Fruit fly (Drosophila melanogaster) whole organism, embryonic: ENCODE results near the gene kat80.

Experiments
- BEAF-32 ChIP-seq: fragments of 200-800 bp; sonication (Bioruptor generic); optimal IDR thresholded peaks from 3 replicates; lab custom pipeline; 2017; ENCODE audit warnings: missing biosample characterization, missing genetic modification characterization, mild to moderate bottlenecking, moderate library complexity, missing genetic modification reagents
- Bteb2 ChIP-seq: fragments of 200-800 bp; sonication (Bioruptor generic); optimal IDR thresholded peaks from 2 replicates; lab custom pipeline; 2016; ENCODE audit warnings: missing biosample characterization, missing genetic modification characterization
- CG10147 ChIP-seq: fragments of 200-800 bp; sonication (Bioruptor generic); optimal IDR thresholded peaks from 2 replicates; lab custom pipeline; 2019; ENCODE audit warnings: missing biosample characterization, mild to moderate bottlenecking, missing genetic modification characterization, moderate library complexity
- CG10321 ChIP-seq: fragments of 200-800 bp; sonication (Bioruptor generic); IDR thresholded peaks from 2 replicates; pipeline ENCODE4 v1.3.6; 2022; ENCODE audit warnings: missing biosample characterization, missing genetic modification characterization
- CG10462 ChIP-seq: fragments of 200-800 bp; sonication (Bioruptor generic); optimal IDR thresholded peaks from 2 replicates; lab custom pipeline; 2016; ENCODE audit warnings: missing biosample characterization, missing genetic modification characterization
- CG1233 ChIP-seq: fragments of 200-800 bp; sonication (Bioruptor generic); optimal IDR thresholded peaks from 4 replicates; lab custom pipeline; 2018; ENCODE audit warnings: missing biosample characterization, mild to moderate bottlenecking, missing genetic modification characterization
- CG13296 ChIP-seq: fragments of 200-800 bp; sonication (Bioruptor generic); optimal IDR thresholded peaks from 3 replicates; lab custom pipeline; 2018; ENCODE audit warnings: missing biosample characterization, mild to moderate bottlenecking, missing genetic modification characterization
- CG14050 ChIP-seq: fragments of 200-800 bp; sonication (Bioruptor generic); IDR thresholded peaks from 3 replicates; pipeline ENCODE4 v1.3.6; 2022; ENCODE audit warnings: missing biosample characterization, missing genetic modification characterization
- CG16813 ChIP-seq: fragments of 200-800 bp; sonication (Bioruptor generic); IDR thresholded peaks from 3 replicates; pipeline ENCODE4 v1.3.6; 2022; ENCODE audit warnings: missing biosample characterization, missing genetic modification characterization; ENCODE audit not compliant: partially characterized antibody
- CG18011 ChIP-seq: fragments of 200-800 bp; sonication (Bioruptor generic); optimal IDR thresholded peaks from 2 replicates; lab custom pipeline; 2017; ENCODE audit warnings: missing biosample characterization, missing genetic modification characterization, mild to moderate bottlenecking, moderate library complexity, missing genotype
- CG2712 ChIP-seq: fragments of 200-800 bp; optimal IDR thresholded peaks from 3 replicates; lab custom pipeline; 2019; ENCODE audit warnings: missing biosample characterization, mild to moderate bottlenecking, missing genetic modification characterization, moderate library complexity
- CG3726 ChIP-seq: fragments of 200-800 bp; sonication (Bioruptor generic); IDR thresholded peaks from 3 replicates; pipeline ENCODE4, ENCODE4 v1.3.6; 2022; ENCODE audit warnings: missing biosample characterization, missing genetic modification characterization
- CG4730 ChIP-seq: fragments of 200-800 bp; sonication (Bioruptor generic); IDR thresholded peaks from 2 replicates; pipeline ENCODE4 v1.3.6; 2022; ENCODE audit warnings: missing biosample characterization, missing genetic modification characterization
- CG4820 ChIP-seq: fragments of 200-800 bp; sonication (Bioruptor generic); optimal IDR thresholded peaks from 3 replicates; lab custom pipeline; 2016; ENCODE audit warnings: missing biosample characterization, missing genetic modification characterization
- CG7786 ChIP-seq: fragments of 200-800 bp; sonication (Bioruptor generic); optimal IDR thresholded peaks from 2 replicates; lab custom pipeline; 2016; ENCODE audit warnings: missing biosample characterization, missing genetic modification characterization
- CG7839 ChIP-seq: fragments of 200-800 bp; sonication (Bioruptor generic); optimal IDR thresholded peaks from 3 replicates; lab custom pipeline; 2018; ENCODE audit warnings: missing biosample characterization, mild to moderate bottlenecking, missing genetic modification characterization, moderate library complexity
- CG8281 ChIP-seq: fragments of 200-800 bp; sonication (Bioruptor generic); optimal IDR thresholded peaks from 2 replicates; lab custom pipeline; 2018; ENCODE audit warnings: missing biosample characterization, mild to moderate bottlenecking, missing genetic modification characterization, moderate library complexity
- CG9437 ChIP-seq: fragments of 200-800 bp; sonication (Bioruptor generic); optimal IDR thresholded peaks from 2 replicates; lab custom pipeline; 2018; ENCODE audit warnings: missing biosample characterization, mild to moderate bottlenecking, missing genetic modification characterization
- Dip3 ChIP-seq: fragments of 200-800 bp; sonication (Bioruptor generic); optimal IDR thresholded peaks from 3 replicates; lab custom pipeline; 2016; ENCODE audit warnings: missing biosample characterization, missing genetic modification characterization
- Dll ChIP-seq: fragments of 200-800 bp; sonication (Bioruptor generic); IDR thresholded peaks from 4 replicates; pipeline ENCODE4 v1.3.6; 2022; ENCODE audit warnings: missing biosample characterization, missing genetic modification characterization; ENCODE audit not compliant: partially characterized antibody
- HLH4C ChIP-seq: fragments of 200-800 bp; sonication (Bioruptor generic); IDR thresholded peaks from 3 replicates; pipeline ENCODE4 v1.3.6; 2022; ENCODE audit warnings: missing biosample characterization, missing genetic modification characterization; ENCODE audit not compliant: partially characterized antibody
- MBD-R2 ChIP-seq: fragments of 200-800 bp; sonication (Bioruptor generic); IDR thresholded peaks from 2 replicates; pipeline ENCODE4 v1.3.6; 2022; ENCODE audit warnings: missing biosample characterization, missing genetic modification characterization
- Meics ChIP-seq: fragments of 200-800 bp; sonication (Bioruptor generic); optimal IDR thresholded peaks from 2 replicates; lab custom pipeline; 2017; ENCODE audit warnings: missing biosample characterization, mild to moderate bottlenecking, missing genetic modification characterization
- PHDP ChIP-seq: fragments of 200-800 bp; sonication (Bioruptor generic); optimal IDR thresholded peaks from 3 replicates; lab custom pipeline; 2018; ENCODE audit warnings: missing biosample characterization, mild to moderate bottlenecking, missing genetic modification characterization, moderate library complexity
- Pdp1 ChIP-seq, 2 experiments: fragments of 200-800 bp; sonication (Bioruptor generic); optimal IDR thresholded peaks; 3 replicates each; lab custom pipeline; 2016; ENCODE audit warnings: missing biosample characterization in 2 of 2, missing genetic modification characterization in 2 of 2, mild to moderate bottlenecking in 1 of 2, moderate library complexity in 1 of 2
- Side ChIP-seq: fragments of 200-800 bp; sonication (Bioruptor generic); optimal IDR thresholded peaks from 2 replicates; lab custom pipeline; 2016; ENCODE audit warnings: missing biosample characterization, missing genetic modification characterization
- Six4 ChIP-seq: fragments of 200-800 bp; sonication (Bioruptor generic); optimal IDR thresholded peaks from 2 replicates; lab custom pipeline; 2016; ENCODE audit warnings: missing biosample characterization, missing genetic modification characterization
- Spps ChIP-seq: fragments of 200-800 bp; sonication (Bioruptor generic); optimal IDR thresholded peaks from 2 replicates; lab custom pipeline; 2018; ENCODE audit warnings: missing biosample characterization, mild to moderate bottlenecking, missing genetic modification characterization
- Sry-δ ChIP-seq: fragments of 200-800 bp; sonication (Bioruptor generic); optimal IDR thresholded peaks from 2 replicates; lab custom pipeline; 2016; ENCODE audit warnings: missing biosample characterization, missing genetic modification characterization
- Xrp1 ChIP-seq: fragments of 200-800 bp; sonication (Bioruptor generic); IDR thresholded peaks from 2 replicates; pipeline ENCODE4 v1.3.6; 2022; ENCODE audit warnings: missing biosample characterization, missing genetic modification characterization
- al ChIP-seq: fragments of 200-800 bp; sonication (Bioruptor generic); IDR thresholded peaks from 2 replicates; pipeline ENCODE4 v1.3.6; 2022; ENCODE audit warnings: missing biosample characterization, missing genetic modification characterization
- ap ChIP-seq: fragments of 200-800 bp; sonication (Bioruptor generic); IDR thresholded peaks from 2 replicates; pipeline ENCODE4 v1.3.6; 2022; ENCODE audit warnings: missing biosample characterization, missing genetic modification characterization
- ara ChIP-seq: fragments of 200-800 bp; sonication (Bioruptor generic); IDR thresholded peaks from 2 replicates; pipeline ENCODE4 v1.3.6; 2022; ENCODE audit warnings: missing biosample characterization, missing genetic modification characterization
- az2 ChIP-seq: fragments of 200-800 bp; sonication (Bioruptor generic); optimal IDR thresholded peaks from 3 replicates; lab custom pipeline; 2016; ENCODE audit warnings: missing biosample characterization, missing genetic modification characterization
- crol ChIP-seq: fragments of 200-800 bp; sonication (Bioruptor generic); IDR thresholded peaks from 2 replicates; pipeline ENCODE4 v1.3.6; 2022; ENCODE audit warnings: missing biosample characterization, missing genetic modification characterization
- emc ChIP-seq: fragments of 200-800 bp; sonication (Bioruptor generic); optimal IDR thresholded peaks from 2 replicates; lab custom pipeline; 2016; ENCODE audit warnings: missing biosample characterization, missing genetic modification characterization
- eve ChIP-seq, 2 experiments: fragments of >200 bp; optimal IDR thresholded peaks; 2 replicates each; lab custom pipeline; 2017; ENCODE audit warnings: missing biosample characterization in 2 of 2, missing genetic modification characterization in 2 of 2
- exex ChIP-seq: fragments of 200-800 bp; sonication (Bioruptor generic); optimal IDR thresholded peaks from 4 replicates; lab custom pipeline; 2018; ENCODE audit warnings: missing biosample characterization, mild to moderate bottlenecking, missing genetic modification characterization, moderate library complexity
- fd3F ChIP-seq: fragments of 200-800 bp; sonication (Bioruptor generic); optimal IDR thresholded peaks from 2 replicates; lab custom pipeline; 2018; ENCODE audit warnings: missing biosample characterization, mild to moderate bottlenecking, missing genetic modification characterization, moderate library complexity
- gcm ChIP-seq: fragments of 200-800 bp; sonication (Bioruptor generic); optimal IDR thresholded peaks from 2 replicates; lab custom pipeline; 2019; ENCODE audit warnings: missing biosample characterization, mild to moderate bottlenecking, missing genetic modification characterization, moderate library complexity
- hth ChIP-seq: fragments of >200 bp; optimal IDR thresholded peaks from 2 replicates; lab custom pipeline; 2017; ENCODE audit warnings: inconsistent platforms
- kah ChIP-seq: fragments of 200-800 bp; sonication (Bioruptor generic); optimal IDR thresholded peaks from 2 replicates; lab custom pipeline; 2018; ENCODE audit warnings: missing biosample characterization, mild to moderate bottlenecking, missing genetic modification characterization
- lov ChIP-seq, 2 experiments: fragments of 200-800 bp in 1 of 2; fragments of >200 bp in 1 of 2; sonication (Bioruptor generic) in 1 of 2; IDR thresholded peaks in 1 of 2; optimal IDR thresholded peaks in 1 of 2; 2 replicates in 1 of 2; 3 replicates in 1 of 2; pipeline versions ENCODE4 v1.3.6 to Lab custom; 2017 to 2022; ENCODE audit warnings: missing biosample characterization in 1 of 2, missing genetic modification characterization in 1 of 2
- maf-S ChIP-seq: fragments of 200-800 bp; sonication (Bioruptor generic); optimal IDR thresholded peaks from 2 replicates; lab custom pipeline; 2016; ENCODE audit warnings: missing biosample characterization, missing genetic modification characterization
- p53 ChIP-seq: fragments of 200-800 bp; sonication (Bioruptor generic); optimal IDR thresholded peaks from 2 replicates; lab custom pipeline; 2016; ENCODE audit warnings: missing biosample characterization, missing genetic modification characterization
- pita ChIP-seq: fragments of 200-800 bp; sonication (Bioruptor generic); optimal IDR thresholded peaks from 2 replicates; lab custom pipeline; 2017; ENCODE audit warnings: missing biosample characterization, mild to moderate bottlenecking, missing genetic modification characterization
- rib ChIP-seq: fragments of 200-800 bp; sonication (Bioruptor generic); IDR thresholded peaks from 2 replicates; pipeline ENCODE4 v1.3.6; 2022; ENCODE audit warnings: missing biosample characterization, missing genetic modification characterization
- sob ChIP-seq: fragments of 200-800 bp; sonication (Bioruptor generic); IDR thresholded peaks from 2 replicates; pipeline ENCODE4 v1.3.6; 2022; ENCODE audit warnings: missing biosample characterization, missing genetic modification characterization
- stc ChIP-seq: fragments of 200-800 bp; sonication (Bioruptor generic); IDR thresholded peaks from 2 replicates; pipeline ENCODE4 v1.3.6; 2022; ENCODE audit warnings: missing biosample characterization, missing genetic modification characterization
- tna ChIP-seq: fragments of 200-800 bp; sonication (Bioruptor generic); IDR thresholded peaks from 2 replicates; pipeline ENCODE4 v1.3.6; 2022; ENCODE audit warnings: missing biosample characterization, missing genetic modification characterization; ENCODE audit not compliant: partially characterized antibody
- trh ChIP-seq: fragments of 200-800 bp; sonication (Bioruptor generic); optimal IDR thresholded peaks from 2 replicates; lab custom pipeline; 2016; ENCODE audit warnings: missing biosample characterization, missing genetic modification characterization
- zfh2 ChIP-seq: fragments of 200-800 bp; sonication (Bioruptor generic); optimal IDR thresholded peaks from 2 replicates; lab custom pipeline; 2016; ENCODE audit warnings: missing biosample characterization, missing genetic modification characterization

kat80 gene

dm6 chrX:16323063-16323462 lies 47.1 kb upstream of the kat80 start, which contains the start of the genes CG9917 and CG32579 (continued):
- TF ChIP-seq CG14050 (GFP tag; lab: Robert Waterston, UW) (no peak), trh (GFP tag; lab: Kevin White, UChicago) (no peak), Side (GFP tag; lab: Kevin White, UChicago) (no peak), CG10321 (GFP tag; lab: Robert Waterston, UW) (no peak), Meics (no peak), az2 (no peak), CG10147 (GFP tag; lab: Kevin White, UChicago) (no peak), CG4730 (GFP tag; lab: Robert Waterston, UW) (no peak), p53 (GFP tag; lab: Kevin White, UChicago) (no peak), eve (GFP tag; optimal IDR thresholded peaks at IDR 0.05; lab: Kevin White, UChicago) (no peak), Spps (tag; lab: Kevin White, UChicago) (no peak), emc (GFP tag; lab: Kevin White, UChicago) (no peak), ap (GFP tag; lab: Robert Waterston, UW) (no peak), maf-S (no peak), crol (no peak), Dll (GFP tag; lab: Robert Waterston, UW) (peak; percentile 77), CG13296 (no peak), CG8281 (tag; lab: Kevin White, UChicago) (no peak), lov (optimal IDR thresholded peaks at IDR 0.05; lab: Kevin White, UChicago) (no peak), lov (GFP tag; IDR thresholded peaks at IDR 0.05; lab: Robert Waterston, UW) (no peak), HLH4C (peak; percentile 82), BEAF-32 (GFP tag; lab: Kevin White, UChicago) (peak; percentile 76), fd3F (GFP tag; lab: Kevin White, UChicago) (no peak), exex (tag; lab: Kevin White, UChicago) (no peak), CG3726 (GFP tag; lab: Robert Waterston, UW) (no peak), CG16813 (GFP tag; lab: Robert Waterston, UW) (peak; percentile 80), pita (no peak), CG4820 (no peak), CG1233 (no peak), CG7786 (no peak), CG18011 (GFP tag; lab: Kevin White, UChicago) (no peak), Dip3 (no peak), gcm (no peak), MBD-R2 (GFP tag; lab: Robert Waterston, UW) (peak; percentile 84), CG2712 (tag; lab: Kevin White, UChicago) (no peak), PHDP (tag; lab: Kevin White, UChicago) (no peak), rib (GFP tag; lab: Robert Waterston, UW) (no peak), zfh2 (GFP tag; lab: Kevin White, UChicago) (no peak), stc (GFP tag; lab: Robert Waterston, UW) (no peak), Sry-δ (GFP tag; lab: Kevin White, UChicago) (peak; percentile 93), hth (lab: Kevin White, UChicago) (no peak), CG10462 (GFP tag; lab: Kevin White, UChicago) (no peak), Six4 (no peak), ara (no peak), Xrp1 (no peak), Pdp1 (GFP tag; optimal IDR thresholded peaks at IDR 0.05; lab: Kevin White, UChicago) (peak in 1 of 2 experiments; percentile 6), kah (GFP tag; lab: Kevin White, UChicago) (no peak), CG7839 (tag; lab: Kevin White, UChicago) (no peak), sob (GFP tag; lab: Robert Waterston, UW) (no peak), tna (GFP tag; lab: Robert Waterston, UW) (peak; percentile 60; the same call in 1 of the 2 replicates), al (GFP tag; lab: Robert Waterston, UW) (no peak), Bteb2 (GFP tag; lab: Kevin White, UChicago) (no peak), CG9437 (no peak)
